Worm (Caenorhabditis elegans) whole organism, early embryonic: Measurements from ENCODE around the gene T28C12.15.
A peak's percentile ranks its signal among the peaks of the same experiment; 100 is the strongest.

ENCODE experiments used
- B0310.2 ChIP-seq: sonication (generic microtip); optimal IDR thresholded peaks from 2 replicates; lab custom pipeline; 2016; ENCODE audit warnings: mild to moderate bottlenecking, missing genetic modification characterization, missing compliant biosample characterization
- F13C5.2 ChIP-seq: sonication (generic microtip); optimal IDR thresholded peaks from 2 replicates; lab custom pipeline; 2017; ENCODE audit warnings: mild to moderate bottlenecking, missing genetic modification characterization, inconsistent platforms, missing compliant biosample characterization
- aly-1 ChIP-seq: sonication (generic microtip); optimal IDR thresholded peaks from 2 replicates; lab custom pipeline; 2016; ENCODE audit warnings: missing genetic modification characterization, missing compliant biosample characterization
- ama-1 ChIP-seq: fragments of 150-350 bp; optimal IDR thresholded peaks from 2 replicates; lab custom pipeline; 2014
- ceh-13 ChIP-seq: fragments of 200-800 bp; sonication (Bioruptor generic); optimal IDR thresholded peaks from 2 replicates; lab custom pipeline; 2018; ENCODE audit warnings: mild to moderate bottlenecking, missing genetic modification characterization, missing compliant biosample characterization
- ceh-36 ChIP-seq: sonication (generic microtip); optimal IDR thresholded peaks from 2 replicates; lab custom pipeline; 2016; ENCODE audit warnings: missing genetic modification characterization, inconsistent platforms, missing compliant biosample characterization
- ets-7 ChIP-seq: sonication (generic microtip); optimal IDR thresholded peaks from 2 replicates; lab custom pipeline; 2016; ENCODE audit warnings: missing genotype, missing genetic modification characterization, missing compliant biosample characterization
- flt-1 ChIP-seq: fragments of 200-800 bp; sonication (Bioruptor generic); IDR thresholded peaks from 2 replicates; pipeline ENCODE4 v1.3.6; 2022; ENCODE audit warnings: missing genetic modification characterization, missing compliant biosample characterization
- hmbx-1 ChIP-seq: sonication (generic microtip); optimal IDR thresholded peaks from 2 replicates; lab custom pipeline; 2016; ENCODE audit warnings: mild to moderate bottlenecking, missing genetic modification characterization, missing compliant biosample characterization
- hmg-4 ChIP-seq: fragments of 200-800 bp; sonication (Bioruptor generic); optimal IDR thresholded peaks from 2 replicates; lab custom pipeline; 2018; ENCODE audit warnings: mild to moderate bottlenecking, missing genetic modification characterization, missing compliant biosample characterization
- hnd-1 ChIP-seq: sonication (generic microtip); optimal IDR thresholded peaks from 2 replicates; lab custom pipeline; 2016; ENCODE audit warnings: missing genetic modification characterization, missing compliant biosample characterization
- pes-1 ChIP-seq: fragments of 200-800 bp; sonication (Bioruptor generic); IDR thresholded peaks from 2 replicates; pipeline ENCODE4 v1.3.6; 2022; ENCODE audit warnings: missing genetic modification reagents, missing genetic modification characterization, missing compliant biosample characterization
- scrt-1 ChIP-seq: fragments of 200-800 bp; sonication (Bioruptor generic); IDR thresholded peaks from 2 replicates; pipeline ENCODE4 v1.3.6; 2022; ENCODE audit warnings: missing genetic modification characterization, missing compliant biosample characterization
- sea-1 ChIP-seq: fragments of 200-800 bp; sonication (Bioruptor generic); conservative IDR thresholded peaks from 2 replicates; pipeline ENCODE4 v1.3.6; 2022; ENCODE audit warnings: missing genetic modification characterization, missing compliant biosample characterization
- tbx-11 ChIP-seq: fragments of 200-800 bp; sonication (Bioruptor generic); IDR thresholded peaks from 2 replicates; pipeline ENCODE4 v1.3.6; 2022; ENCODE audit warnings: missing genetic modification characterization, missing compliant biosample characterization
- tbx-37 ChIP-seq: fragments of 200-800 bp; sonication (Bioruptor generic); conservative IDR thresholded peaks from 2 replicates; pipeline ENCODE4 v1.3.6; 2022; ENCODE audit warnings: missing genetic modification reagents, missing genetic modification characterization, missing compliant biosample characterization
- tra-4 ChIP-seq: sonication (generic microtip); optimal IDR thresholded peaks from 2 replicates; lab custom pipeline; 2017; ENCODE audit warnings: missing genetic modification characterization, missing compliant biosample characterization

The T28C12.15 gene

ce11 chrV:6303471-6303870 lies 18.1 kb downstream of the T28C12.15 start, which contains the start of gene sago-1:
Gene sago-1, plus strand, starts transcription at chrV:6303771.
- TF ChIP-seq tbx-37 (GFP tag; lab: Robert Waterston, UW) (no peak), B0310.2 (tag; lab: Kevin White, UChicago) (no peak), F13C5.2 (tag; lab: Kevin White, UChicago) (no peak), tra-4 (tag; lab: Kevin White, UChicago) (no peak), ets-7 (tag; lab: Kevin White, UChicago) (no peak), scrt-1 (GFP tag; lab: Robert Waterston, UW) (no peak), hmg-4 (no peak), flt-1 (GFP tag; lab: Robert Waterston, UW) (no peak), pes-1 (GFP tag; lab: Robert Waterston, UW) (no peak), sea-1 (GFP tag; lab: Robert Waterston, UW) (no peak)

- TF ChIP-seq tra-4 (tag; lab: Kevin White, UChicago) (no peak), ets-7 (tag; lab: Kevin White, UChicago) (no peak), F13C5.2 (tag; lab: Kevin White, UChicago) (no peak), hmbx-1 (tag; lab: Kevin White, UChicago) (no peak), aly-1 (tag; lab: Kevin White, UChicago) (no peak), ceh-36 (tag; lab: Kevin White, UChicago) (no peak), tbx-37 (GFP tag; lab: Robert Waterston, UW) (no peak), ceh-13 (GFP tag; lab: Kevin White, UChicago) (no peak), tbx-11 (no peak), sea-1 (GFP tag; lab: Robert Waterston, UW) (no peak), pes-1 (GFP tag; lab: Robert Waterston, UW) (no peak), B0310.2 (tag; lab: Kevin White, UChicago) (no peak), hnd-1 (tag; lab: Kevin White, UChicago) (no peak), flt-1 (GFP tag; lab: Robert Waterston, UW) (no peak), hmg-4 (no peak), ama-1 (lab: Kevin White, UChicago) (no peak), scrt-1 (GFP tag; lab: Robert Waterston, UW) (no peak)
Observed at ce11 chrV:6302465-6302864, 19.1 kb downstream of the T28C12.15 start.

DNA sequence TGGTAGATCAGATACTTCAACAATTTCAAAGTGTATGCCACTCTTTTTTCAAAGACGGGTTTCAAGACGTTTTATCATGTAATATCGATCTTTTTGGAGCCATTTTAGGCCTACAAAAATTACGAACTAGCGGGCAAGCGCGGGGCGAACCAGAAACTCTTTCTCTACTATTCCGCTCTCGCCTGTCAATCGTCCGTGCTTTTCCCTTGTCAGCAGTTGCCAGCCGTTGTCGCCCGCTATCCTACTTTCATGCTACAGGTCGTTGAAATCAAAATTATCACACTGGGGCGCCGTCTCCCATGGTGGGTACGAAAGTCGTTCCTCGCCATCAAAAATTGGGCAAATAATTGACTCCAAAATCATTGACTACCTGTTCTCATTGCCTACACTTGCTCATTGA lies 20.5 kb downstream of the T28C12.15 start:
- TF ChIP-seq tbx-37 (GFP tag; lab: Robert Waterston, UW) (no peak), tra-4 (tag; lab: Kevin White, UChicago) (no peak), F13C5.2 (tag; lab: Kevin White, UChicago) (no peak), scrt-1 (GFP tag; lab: Robert Waterston, UW) (no peak), hmg-4 (no peak), hmbx-1 (tag; lab: Kevin White, UChicago) (no peak), B0310.2 (tag; lab: Kevin White, UChicago) (no peak), ceh-13 (GFP tag; lab: Kevin White, UChicago) (no peak), tbx-11 (no peak), aly-1 (tag; lab: Kevin White, UChicago) (no peak)

- peak; percentile 59; the same call in 1 of the 2 replicates for TF ChIP-seq pes-1 (GFP tag; lab: Robert Waterston, UW)
Observed at ce11 chrV:6296536-6296935, 25.0 kb downstream of the T28C12.15 start.

DNA sequence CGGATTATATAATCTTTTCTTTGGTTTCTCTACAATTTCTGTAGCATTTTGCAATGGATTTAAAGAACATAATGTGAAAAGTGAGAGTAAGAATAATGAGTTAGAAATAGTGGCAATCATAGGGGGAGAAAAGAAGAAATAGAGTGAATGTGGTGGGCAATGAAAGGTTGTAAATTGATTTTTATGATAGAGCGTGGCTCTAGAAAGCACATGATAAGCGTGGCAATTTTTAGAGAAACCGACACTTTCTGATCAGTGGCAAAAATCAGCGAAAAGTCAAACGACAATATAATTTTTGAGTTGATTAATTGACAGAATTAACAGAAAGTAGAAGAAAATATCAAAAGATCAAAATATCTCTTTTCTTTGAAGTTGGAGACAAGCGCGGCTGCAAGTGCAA lies 29.2 kb downstream of the T28C12.15 start, which contains the start of gene K12B6.9:
Gene K12B6.9, minus strand, starts transcription at position 266 of the 400 bp plus-strand sequence.
- no peak for TF ChIP-seq pes-1 (GFP tag; lab: Robert Waterston, UW)
- TF ChIP-seq sea-1 (GFP tag; lab: Robert Waterston, UW): no peak
- TF ChIP-seq ceh-13 (GFP tag; lab: Kevin White, UChicago): no peak
- TF ChIP-seq ets-7 (tag; lab: Kevin White, UChicago): no peak
- TF ChIP-seq hmg-4: no peak

DNA sequence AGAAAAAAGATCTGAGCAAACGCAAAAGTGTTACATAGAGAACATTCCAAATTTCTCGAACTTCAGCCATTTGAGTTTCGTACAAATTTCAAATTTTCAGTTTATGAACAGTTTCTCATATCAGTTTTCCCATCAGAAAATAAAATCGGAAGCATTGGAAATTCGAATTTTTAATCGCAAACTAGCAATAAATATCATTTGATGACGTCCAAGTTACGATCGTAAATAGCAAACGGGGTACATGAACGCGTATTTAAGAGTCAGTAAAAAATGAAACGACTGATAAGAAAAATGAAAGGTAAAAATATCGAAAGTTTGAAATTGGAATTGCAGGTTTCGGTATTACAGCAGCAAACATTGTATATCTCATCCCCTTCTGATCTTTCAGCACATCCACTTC lies 30.3 kb downstream of the T28C12.15 start:
- TF ChIP-seq ceh-13 (GFP tag; lab: Kevin White, UChicago) (no peak), ets-7 (tag; lab: Kevin White, UChicago) (no peak), B0310.2 (tag; lab: Kevin White, UChicago) (no peak), sea-1 (GFP tag; lab: Robert Waterston, UW) (no peak), ceh-36 (tag; lab: Kevin White, UChicago) (no peak), hmbx-1 (tag; lab: Kevin White, UChicago) (no peak), pes-1 (GFP tag; lab: Robert Waterston, UW) (no peak), tra-4 (tag; lab: Kevin White, UChicago) (no peak), flt-1 (GFP tag; lab: Robert Waterston, UW) (no peak), hnd-1 (tag; lab: Kevin White, UChicago) (no peak), F13C5.2 (tag; lab: Kevin White, UChicago) (no peak), tbx-37 (GFP tag; lab: Robert Waterston, UW) (no peak), aly-1 (tag; lab: Kevin White, UChicago) (no peak), tbx-11 (no peak), ama-1 (lab: Kevin White, UChicago) (no peak), hmg-4 (no peak), scrt-1 (GFP tag; lab: Robert Waterston, UW) (no peak)

DNA sequence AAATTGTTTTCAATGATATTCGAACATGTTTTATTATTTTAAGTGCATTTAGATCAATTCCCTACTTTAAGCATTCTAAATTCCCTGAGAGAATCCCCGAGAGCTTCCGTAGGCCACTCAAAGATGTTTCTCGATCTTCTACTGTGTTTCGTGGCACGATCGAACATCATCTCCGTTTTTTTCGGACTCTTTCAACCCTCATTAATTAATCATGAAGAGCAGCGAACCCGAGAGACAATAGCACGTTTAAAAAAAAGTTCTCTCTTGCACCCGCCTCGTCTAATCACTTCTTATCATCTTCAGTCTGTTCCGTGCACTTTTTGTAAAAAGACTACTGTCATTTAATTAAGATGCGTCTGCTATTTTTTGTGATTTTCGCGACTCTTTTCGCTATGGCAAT lies 33.0 kb downstream of the T28C12.15 start, which contains the start of gene K12B6.11:
Gene K12B6.11, plus strand, starts transcription at position 301 of the 400 bp plus-strand sequence.
- TF ChIP-seq aly-1 (tag; lab: Kevin White, UChicago) (no peak), tbx-37 (GFP tag; lab: Robert Waterston, UW) (no peak), tra-4 (tag; lab: Kevin White, UChicago) (no peak), flt-1 (GFP tag; lab: Robert Waterston, UW) (no peak), F13C5.2 (tag; lab: Kevin White, UChicago) (no peak), scrt-1 (GFP tag; lab: Robert Waterston, UW) (no peak), B0310.2 (tag; lab: Kevin White, UChicago) (no peak), ceh-13 (GFP tag; lab: Kevin White, UChicago) (no peak), hnd-1 (tag; lab: Kevin White, UChicago) (no peak), sea-1 (GFP tag; lab: Robert Waterston, UW) (no peak), tbx-11 (no peak), hmbx-1 (tag; lab: Kevin White, UChicago) (no peak), ets-7 (tag; lab: Kevin White, UChicago) (no peak), pes-1 (GFP tag; lab: Robert Waterston, UW) (no peak), ceh-36 (tag; lab: Kevin White, UChicago) (no peak), hmg-4 (no peak), ama-1 (lab: Kevin White, UChicago) (no peak)
